Worm (Caenorhabditis elegans) whole organism, early embryonic: ENCODE results near the gene K08D8.12.

Experiments used
- F13C5.2 ChIP-seq: sonication (generic microtip); optimal IDR thresholded peaks from 2 replicates; lab custom pipeline; 2017; ENCODE audit warnings: mild to moderate bottlenecking, missing genetic modification characterization, inconsistent platforms, missing compliant biosample characterization
- aly-1 ChIP-seq: sonication (generic microtip); optimal IDR thresholded peaks from 2 replicates; lab custom pipeline; 2016; ENCODE audit warnings: missing genetic modification characterization, missing compliant biosample characterization
- ama-1 ChIP-seq: fragments of 150-350 bp; optimal IDR thresholded peaks from 2 replicates; lab custom pipeline; 2014
- ceh-13 ChIP-seq: fragments of 200-800 bp; sonication (Bioruptor generic); optimal IDR thresholded peaks from 2 replicates; lab custom pipeline; 2018; ENCODE audit warnings: mild to moderate bottlenecking, missing genetic modification characterization, missing compliant biosample characterization
- ets-7 ChIP-seq: sonication (generic microtip); optimal IDR thresholded peaks from 2 replicates; lab custom pipeline; 2016; ENCODE audit warnings: missing genotype, missing genetic modification characterization, missing compliant biosample characterization
- flt-1 ChIP-seq: fragments of 200-800 bp; sonication (Bioruptor generic); IDR thresholded peaks from 2 replicates; pipeline ENCODE4 v1.3.6; 2022; ENCODE audit warnings: missing genetic modification characterization, missing compliant biosample characterization
- hmg-4 ChIP-seq: fragments of 200-800 bp; sonication (Bioruptor generic); optimal IDR thresholded peaks from 2 replicates; lab custom pipeline; 2018; ENCODE audit warnings: mild to moderate bottlenecking, missing genetic modification characterization, missing compliant biosample characterization
- hnd-1 ChIP-seq: sonication (generic microtip); optimal IDR thresholded peaks from 2 replicates; lab custom pipeline; 2016; ENCODE audit warnings: missing genetic modification characterization, missing compliant biosample characterization
- pes-1 ChIP-seq: fragments of 200-800 bp; sonication (Bioruptor generic); IDR thresholded peaks from 2 replicates; pipeline ENCODE4 v1.3.6; 2022; ENCODE audit warnings: missing genetic modification reagents, missing genetic modification characterization, missing compliant biosample characterization
- tbx-11 ChIP-seq: fragments of 200-800 bp; sonication (Bioruptor generic); IDR thresholded peaks from 2 replicates; pipeline ENCODE4 v1.3.6; 2022; ENCODE audit warnings: missing genetic modification characterization, missing compliant biosample characterization
- tbx-37 ChIP-seq: fragments of 200-800 bp; sonication (Bioruptor generic); conservative IDR thresholded peaks from 2 replicates; pipeline ENCODE4 v1.3.6; 2022; ENCODE audit warnings: missing genetic modification reagents, missing genetic modification characterization, missing compliant biosample characterization
- tra-4 ChIP-seq: sonication (generic microtip); optimal IDR thresholded peaks from 2 replicates; lab custom pipeline; 2017; ENCODE audit warnings: missing genetic modification characterization, missing compliant biosample characterization

DNA sequence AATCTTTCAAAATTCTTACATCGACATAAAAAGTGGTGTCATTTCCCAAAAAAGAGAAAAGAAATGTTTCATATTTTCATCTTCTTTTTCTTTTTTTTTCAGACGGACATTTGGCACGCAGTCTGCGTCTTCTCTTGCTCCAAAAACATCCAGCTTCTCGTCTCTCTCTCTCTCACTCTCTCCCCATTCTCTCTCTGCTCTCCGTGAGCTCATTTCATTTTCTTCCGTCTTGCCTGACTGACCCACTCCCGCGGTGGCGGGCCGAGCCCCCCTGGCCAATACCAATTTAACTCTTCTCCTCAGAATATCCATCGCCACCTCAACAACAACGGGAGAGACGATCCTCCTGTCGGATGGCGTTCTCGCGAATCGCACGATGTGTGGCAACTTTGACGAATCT, 47.7 kb upstream of the K08D8.12 start, which contains the start of gene txt-19:
- TF ChIP-seq hnd-1 (tag; lab: Kevin White, UChicago) = no peak
- no peak for TF ChIP-seq tbx-11 (GFP tag; lab: Robert Waterston, UW)
- TF ChIP-seq ama-1 = no peak
- no peak for TF ChIP-seq hmg-4 (GFP tag; lab: Kevin White, UChicago)
- no peak for TF ChIP-seq ets-7 (tag; lab: Kevin White, UChicago)
- TF ChIP-seq pes-1 (GFP tag; lab: Robert Waterston, UW) = no peak
- TF ChIP-seq flt-1 = no peak
- TF ChIP-seq aly-1 = no peak
- TF ChIP-seq ceh-13 (GFP tag; lab: Kevin White, UChicago) = no peak
- no peak for TF ChIP-seq F13C5.2 (tag; lab: Kevin White, UChicago)
- no peak for TF ChIP-seq tra-4 (tag; lab: Kevin White, UChicago)
- no peak for TF ChIP-seq tbx-37
